Worm (Caenorhabditis elegans): Measurements from ENCODE around the gene F08G2.4.
"Not testable (repeated sequence)": the region's sequence is repeated elsewhere in the genome, so short reads cannot be mapped to it uniquely, and the experiment has no call there.

- TF ChIP-seq med-1 (GFP tag; optimal IDR thresholded peaks at IDR 0.05; ENCODE audit: insufficient read depth); flt-1 (GFP tag; IDR thresholded peaks at IDR 0.05); ztf-23 (GFP tag; IDR thresholded peaks at IDR 0.05); klf-2 (GFP tag; conservative IDR thresholded peaks at IDR 0.05); ztf-29 (GFP tag; IDR thresholded peaks at IDR 0.05); tab-1 (GFP tag; IDR thresholded peaks at IDR 0.05); T22C8.4 (GFP tag; IDR thresholded peaks at IDR 0.05); ref-1 (GFP tag; conservative IDR thresholded peaks at IDR 0.05); cog-1 (tag; optimal IDR thresholded peaks at IDR 0.05): not testable (repeated sequence)
Observed at ce11 chrII:13818043-13818442, 12.4 kb upstream of the F08G2.4 start, which contains the start of gene his-16.
